Worm (Caenorhabditis elegans): Measurements from ENCODE around the gene frpr-2.

- TF ChIP-seq R02D3.7 (tag; optimal IDR thresholded peaks at IDR 0.05) (no peak), ztf-11 (tag; optimal IDR thresholded peaks at IDR 0.05) (no peak), gmeb-1 (tag; optimal IDR thresholded peaks at IDR 0.05) (no peak), lin-13 (GFP tag; optimal IDR thresholded peaks at IDR 0.05) (no peak), nhr-25 (tag; optimal IDR thresholded peaks at IDR 0.05) (no peak), sma-9 (GFP tag; optimal IDR thresholded peaks at IDR 0.05) (no peak), sma-9 (tag; optimal IDR thresholded peaks at IDR 0.05) (no peak), unc-55 (GFP tag; optimal IDR thresholded peaks at IDR 0.05) (no peak)
Measured at ce11 chrX:12987119-12987518, 21.9 kb downstream of the frpr-2 start, which contains the start of gene mff-1.

Measured in whole organism, L2 larva.